Worm (Caenorhabditis elegans): ENCODE measurements around the gene F49E8.7.
A peak's percentile ranks its signal among the peaks of the same experiment; 100 is the strongest.

F49E8.7 gene

DNA sequence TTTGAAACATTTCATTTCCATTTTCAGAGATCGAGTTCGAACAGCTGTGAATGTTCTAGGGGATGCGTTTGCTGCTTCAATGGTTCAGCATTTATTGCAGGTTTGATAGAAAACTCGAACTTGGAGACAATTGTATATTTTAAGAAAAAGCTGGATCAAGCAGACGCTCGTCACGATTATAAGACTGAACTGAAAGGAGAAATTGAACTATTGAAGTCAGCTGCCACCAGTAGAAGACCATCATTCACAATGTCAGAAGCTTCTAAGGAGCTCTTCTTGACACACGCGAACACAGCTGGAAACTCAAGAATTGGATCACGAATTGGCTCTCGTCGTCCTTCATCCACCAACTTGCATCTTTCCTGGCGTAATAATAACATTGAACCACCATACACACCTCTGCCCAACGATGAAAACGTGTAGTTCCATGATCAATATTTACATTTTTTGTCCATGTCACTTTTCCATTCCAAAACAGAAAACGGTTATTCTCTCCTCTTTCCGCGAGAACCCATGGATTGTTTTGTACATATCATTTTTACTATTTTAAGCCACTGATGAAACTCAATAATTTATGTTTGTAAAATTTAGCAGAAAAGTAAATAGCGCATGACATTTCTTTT is 50.2 kb downstream of the F49E8.7 start (continued):
- TF ChIP-seq F57C9.4 (tag; optimal IDR thresholded peaks at IDR 0.05) (peak; percentile 43), dpl-1 (GFP tag; optimal IDR thresholded peaks at IDR 0.05) (no peak), ztf-6 (GFP tag; IDR thresholded peaks at IDR 0.05) (no peak), sea-2 (GFP tag; IDR thresholded peaks at IDR 0.05) (no peak), die-1 (tag; optimal IDR thresholded peaks at IDR 0.05) (no peak), snpc-1.1 (tag; optimal IDR thresholded peaks at IDR 0.05; ENCODE audit: insufficient read depth) (no peak), Y67H2A.10 (GFP tag; conservative IDR thresholded peaks at IDR 0.05) (no peak), F39B2.1 (GFP tag; IDR thresholded peaks at IDR 0.05) (0 out of 2 replicates have a peak, but pooled peaks have one; percentile 40), Y53G8AR.9 (GFP tag; conservative IDR thresholded peaks at IDR 0.05) (peak; percentile 88), madf-3 (GFP tag; IDR thresholded peaks at IDR 0.05) (peak; percentile 81; the same call in 1 of the 2 replicates), B0035.1 (tag; optimal IDR thresholded peaks at IDR 0.05) (peak; percentile 10), cebp-2 (GFP tag; IDR thresholded peaks at IDR 0.05) (peak; percentile 79; the same call in 1 of the 2 replicates), pha-4 (tag; optimal IDR thresholded peaks at IDR 0.05) (peak; percentile 36), F33H1.4 (GFP tag; IDR thresholded peaks at IDR 0.05) (peak; percentile 20; the same call in 1 of the 2 replicates), lin-40 (tag; optimal IDR thresholded peaks at IDR 0.05) (peak; percentile 35), gei-17 (GFP tag; optimal IDR thresholded peaks at IDR 0.05) (no peak), lin-26 (GFP tag; IDR thresholded peaks at IDR 0.05) (peak; percentile 55; the same call in 1 of the 2 replicates), B0336.3 (GFP tag; IDR thresholded peaks at IDR 0.05) (peak; percentile 86), lsl-1 (GFP tag; optimal IDR thresholded peaks at IDR 0.05) (peak; percentile 11), egl-44 (GFP tag; IDR thresholded peaks at IDR 0.05) (no peak), F57A8.1 (GFP tag; optimal IDR thresholded peaks at IDR 0.05) (no peak), T07F8.4 (tag; optimal IDR thresholded peaks at IDR 0.05) (no peak), madf-6 (GFP tag; IDR thresholded peaks at IDR 0.05) (peak; percentile 48), nhr-120 (GFP tag; IDR thresholded peaks at IDR 0.05) (no peak), ztf-26 (tag; optimal IDR thresholded peaks at IDR 0.05) (peak; percentile 10), lin-54 (GFP tag; optimal IDR thresholded peaks at IDR 0.05) (peak; percentile 49), ceh-91 (GFP tag; IDR thresholded peaks at IDR 0.05) (no peak)

Measured in whole organism, young adult.